Fruit fly (Drosophila melanogaster) whole organism, embryonic: ENCODE measurements around the gene be.

Experiments
- CG17359 ChIP-seq: fragments of 200-800 bp; sonication (Bioruptor generic); optimal IDR thresholded peaks from 3 replicates; lab custom pipeline; 2018; ENCODE audit warnings: missing biosample characterization, mild to moderate bottlenecking, missing genetic modification characterization, moderate library complexity
- CG18764 ChIP-seq: fragments of 200-800 bp; sonication (Bioruptor generic); optimal IDR thresholded peaks from 3 replicates; lab custom pipeline; 2016; ENCODE audit warnings: missing biosample characterization, missing genetic modification characterization
- CG33557 ChIP-seq: fragments of 200-800 bp; sonication (Bioruptor generic); optimal IDR thresholded peaks from 2 replicates; lab custom pipeline; 2019; ENCODE audit warnings: missing biosample characterization, mild to moderate bottlenecking, missing genetic modification characterization, moderate library complexity
- CG3847 ChIP-seq: fragments of 200-800 bp; sonication (Bioruptor generic); IDR thresholded peaks from 2 replicates; pipeline ENCODE4 v1.3.6; 2022; ENCODE audit warnings: missing biosample characterization, missing genetic modification characterization
- CG4360 ChIP-seq: fragments of 200-800 bp; sonication (Bioruptor generic); IDR thresholded peaks from 2 replicates; pipeline ENCODE4 v1.3.6; 2022; ENCODE audit warnings: missing biosample characterization, missing genetic modification characterization
- Mrtf ChIP-seq: fragments of 200-800 bp; sonication (Bioruptor generic); IDR thresholded peaks from 3 replicates; pipeline ENCODE4 v1.3.6; 2022; ENCODE audit warnings: missing biosample characterization, missing genetic modification characterization
- amos ChIP-seq: fragments of 200-800 bp; sonication (Bioruptor generic); IDR thresholded peaks from 2 replicates; pipeline ENCODE4 v1.3.6; 2022; ENCODE audit warnings: missing biosample characterization, missing genetic modification characterization; ENCODE audit not compliant: partially characterized antibody
- gcm2 ChIP-seq: fragments of 200-800 bp; sonication (Bioruptor generic); optimal IDR thresholded peaks from 2 replicates; lab custom pipeline; 2016; ENCODE audit warnings: missing biosample characterization, missing genetic modification characterization
- grau ChIP-seq: fragments of 200-800 bp; optimal IDR thresholded peaks from 3 replicates; lab custom pipeline; 2019; ENCODE audit warnings: missing biosample characterization, mild to moderate bottlenecking, missing genetic modification characterization, moderate library complexity

dm6 chrX:15069417-15069896, 45.2 kb downstream of the be start:
- no peak for TF ChIP-seq grau (tag; lab: Kevin White, UChicago)
- no peak for TF ChIP-seq CG4360
- TF ChIP-seq gcm2 (GFP tag; lab: Kevin White, UChicago), result no peak
- TF ChIP-seq amos (GFP tag; lab: Robert Waterston, UW), result no peak
- TF ChIP-seq CG33557 (GFP tag; lab: Kevin White, UChicago), result no peak
- TF ChIP-seq Mrtf, result no peak
- no peak for TF ChIP-seq CG18764 (GFP tag; lab: Kevin White, UChicago)
- TF ChIP-seq CG17359 (tag; lab: Kevin White, UChicago), result no peak
- no peak for TF ChIP-seq CG3847
